Fruit fly (Drosophila melanogaster): ENCODE results near the gene ABCB7.

The ABCB7 gene

dm6 chr3L:1580821-1581220 lies 37.4 kb upstream of the ABCB7 start:
- no peak for TF ChIP-seq EcR (GFP tag; optimal IDR thresholded peaks at IDR 0.05)
- no peak for TF ChIP-seq pan (optimal IDR thresholded peaks at IDR 0.05)
- no peak for TF ChIP-seq Dll (optimal IDR thresholded peaks at IDR 0.05)
- no peak for TF ChIP-seq CG8478 (optimal IDR thresholded peaks at IDR 0.05)
- TF ChIP-seq psq (optimal IDR thresholded peaks at IDR 0.05): no peak
- no peak for TF ChIP-seq usp (GFP tag; optimal IDR thresholded peaks at IDR 0.05)

dm6 chr3L:1584003-1584402 lies 34.2 kb upstream of the ABCB7 start:
- TF ChIP-seq usp (GFP tag; optimal IDR thresholded peaks at IDR 0.05) (no peak), CG8478 (optimal IDR thresholded peaks at IDR 0.05) (no peak), Dll (optimal IDR thresholded peaks at IDR 0.05) (no peak)

dm6 chr3L:1584781-1585180 lies 33.4 kb upstream of the ABCB7 start:
- no peak for TF ChIP-seq EcR (GFP tag; optimal IDR thresholded peaks at IDR 0.05)
- no peak for TF ChIP-seq pan (optimal IDR thresholded peaks at IDR 0.05)
- no peak for TF ChIP-seq CG8478 (optimal IDR thresholded peaks at IDR 0.05)
- TF ChIP-seq psq (optimal IDR thresholded peaks at IDR 0.05): no peak
- TF ChIP-seq Dll (optimal IDR thresholded peaks at IDR 0.05): no peak
- no peak for TF ChIP-seq usp (GFP tag; optimal IDR thresholded peaks at IDR 0.05)

- TF ChIP-seq EcR (GFP tag; optimal IDR thresholded peaks at IDR 0.05) (no peak), pan (optimal IDR thresholded peaks at IDR 0.05) (no peak), CG8478 (optimal IDR thresholded peaks at IDR 0.05) (no peak), usp (GFP tag; optimal IDR thresholded peaks at IDR 0.05) (no peak), Dll (optimal IDR thresholded peaks at IDR 0.05) (peak; percentile 99), psq (optimal IDR thresholded peaks at IDR 0.05) (no peak)
Observed at dm6 chr3L:1586266-1587054, 31.8 kb upstream of the ABCB7 start.

dm6 chr3L:1587140-1587849 lies 30.9 kb upstream of the ABCB7 start:
- TF ChIP-seq Dll (optimal IDR thresholded peaks at IDR 0.05) (no peak), psq (optimal IDR thresholded peaks at IDR 0.05) (no peak), EcR (GFP tag; optimal IDR thresholded peaks at IDR 0.05) (no peak), CG8478 (optimal IDR thresholded peaks at IDR 0.05) (no peak), usp (GFP tag; optimal IDR thresholded peaks at IDR 0.05) (no peak), pan (optimal IDR thresholded peaks at IDR 0.05) (no peak)

- TF ChIP-seq EcR (GFP tag; optimal IDR thresholded peaks at IDR 0.05) (no peak), pan (optimal IDR thresholded peaks at IDR 0.05) (no peak), psq (optimal IDR thresholded peaks at IDR 0.05) (no peak), usp (GFP tag; optimal IDR thresholded peaks at IDR 0.05) (no peak), Dll (optimal IDR thresholded peaks at IDR 0.05) (no peak), CG8478 (optimal IDR thresholded peaks at IDR 0.05) (no peak)
Observed at dm6 chr3L:1590194-1590593, 28.0 kb upstream of the ABCB7 start.

dm6 chr3L:1591692-1592371 lies 26.4 kb upstream of the ABCB7 start:
- TF ChIP-seq CG8478 (optimal IDR thresholded peaks at IDR 0.05): no peak
- TF ChIP-seq usp (GFP tag; optimal IDR thresholded peaks at IDR 0.05): no peak
- TF ChIP-seq psq (optimal IDR thresholded peaks at IDR 0.05): no peak
- TF ChIP-seq pan (optimal IDR thresholded peaks at IDR 0.05): no peak
- TF ChIP-seq Dll (optimal IDR thresholded peaks at IDR 0.05): no peak
- no peak for TF ChIP-seq EcR (GFP tag; optimal IDR thresholded peaks at IDR 0.05)

- TF ChIP-seq pan (optimal IDR thresholded peaks at IDR 0.05): no peak
- TF ChIP-seq Dll (optimal IDR thresholded peaks at IDR 0.05): no peak
- TF ChIP-seq EcR (GFP tag; optimal IDR thresholded peaks at IDR 0.05): no peak
- TF ChIP-seq usp (GFP tag; optimal IDR thresholded peaks at IDR 0.05): no peak
- no peak for TF ChIP-seq CG8478 (optimal IDR thresholded peaks at IDR 0.05)
Observed at dm6 chr3L:1592822-1593452, 25.3 kb upstream of the ABCB7 start.

- TF ChIP-seq Dll (optimal IDR thresholded peaks at IDR 0.05) (no peak), pan (optimal IDR thresholded peaks at IDR 0.05) (no peak), psq (optimal IDR thresholded peaks at IDR 0.05) (no peak), EcR (GFP tag; optimal IDR thresholded peaks at IDR 0.05) (no peak), usp (GFP tag; optimal IDR thresholded peaks at IDR 0.05) (no peak), CG8478 (optimal IDR thresholded peaks at IDR 0.05) (no peak)
Observed at dm6 chr3L:1602064-1602832, 16.0 kb upstream of the ABCB7 start, which contains the start of gene CG12104. TSS of gene CG12104 (minus strand) at chr3L:1602674.

dm6 chr3L:1602833-1603128 lies 15.4 kb upstream of the ABCB7 start, which contains the start of the genes CG18170 and CG33791:
TSS of gene CG18170 (plus strand) at chr3L:1602954.
TSS of gene CG33791 (plus strand) at chr3L:1602954.
- TF ChIP-seq Dll (optimal IDR thresholded peaks at IDR 0.05) (no peak), EcR (GFP tag; optimal IDR thresholded peaks at IDR 0.05) (no peak), pan (optimal IDR thresholded peaks at IDR 0.05) (no peak), psq (optimal IDR thresholded peaks at IDR 0.05) (no peak), usp (GFP tag; optimal IDR thresholded peaks at IDR 0.05) (no peak), CG8478 (optimal IDR thresholded peaks at IDR 0.05) (no peak)

dm6 chr3L:1609611-1610010 lies 8.6 kb upstream of the ABCB7 start:
- TF ChIP-seq CG8478 (optimal IDR thresholded peaks at IDR 0.05): no peak
- no peak for TF ChIP-seq Dll (optimal IDR thresholded peaks at IDR 0.05)

All from whole organism.